Fruit fly (Drosophila melanogaster): ENCODE data around the gene CG7368.

Gene CG7368

dm6 chr3L:11555662-11556460, 41.1 kb upstream of the CG7368 start (continued):
- TF ChIP-seq bowl (GFP tag; IDR thresholded peaks at IDR 0.05) = no peak
- no peak for TF ChIP-seq CG7271 (tag; optimal IDR thresholded peaks at IDR 0.05)
- peak; percentile 56 for TF ChIP-seq CG16815 (GFP tag; optimal IDR thresholded peaks at IDR 0.05)
- TF ChIP-seq CG9215 (GFP tag; IDR thresholded peaks at IDR 0.05) = peak; percentile 29; the same call in 1 of the 2 replicates
- TF ChIP-seq yki (optimal IDR thresholded peaks at IDR 0.05) = no peak
- TF ChIP-seq h (optimal IDR thresholded peaks at IDR 0.05) = no peak
- TF ChIP-seq CG15011 (GFP tag; optimal IDR thresholded peaks at IDR 0.05) = peak; percentile 50
- TF ChIP-seq ken (GFP tag; IDR thresholded peaks at IDR 0.05) = no peak
- TF ChIP-seq CG14710 (tag; optimal IDR thresholded peaks at IDR 0.05) = peak; percentile 86
- TF ChIP-seq CG2889 (GFP tag; IDR thresholded peaks at IDR 0.05) = no peak
- TF ChIP-seq Kr (GFP tag; optimal IDR thresholded peaks at IDR 0.05) = no peak

dm6 chr3L:11556637-11557036, 40.4 kb upstream of the CG7368 start:
- TF ChIP-seq Nf-YA (GFP tag; IDR thresholded peaks at IDR 0.05) (no peak), lilli (GFP tag; optimal IDR thresholded peaks at IDR 0.05) (peak; percentile 24), sens (GFP tag) (no peak), fd64A (GFP tag; optimal IDR thresholded peaks at IDR 0.05) (no peak), org-1 (GFP tag; optimal IDR thresholded peaks at IDR 0.05) (no peak), zfh2 (GFP tag; optimal IDR thresholded peaks at IDR 0.05) (no peak), hkb (optimal IDR thresholded peaks at IDR 0.05) (no peak), hkb (GFP tag; IDR thresholded peaks at IDR 0.05) (no peak), B-H2 (GFP tag; optimal IDR thresholded peaks at IDR 0.05) (no peak), cwo (GFP tag; optimal IDR thresholded peaks at IDR 0.05) (peak; percentile 27), CG18599 (GFP tag; optimal IDR thresholded peaks at IDR 0.05) (peak; percentile 46), Oaz (GFP tag; IDR thresholded peaks at IDR 0.05) (no peak), CG7556 (GFP tag; optimal IDR thresholded peaks at IDR 0.05) (peak; percentile 75), Stat92E (GFP tag; optimal IDR thresholded peaks at IDR 0.05) (no peak), Doc3 (GFP tag; IDR thresholded peaks at IDR 0.05; ENCODE audit: partially characterized antibody) (no peak), sug (tag; optimal IDR thresholded peaks at IDR 0.05) (no peak), nom (GFP tag; optimal IDR thresholded peaks at IDR 0.05) (no peak), Hr51 (GFP tag; optimal IDR thresholded peaks at IDR 0.05) (peak in 1 of 2 experiments; percentile 38), Meics (GFP tag; optimal IDR thresholded peaks at IDR 0.05) (peak; percentile 66), CG14014 (GFP tag; IDR thresholded peaks at IDR 0.05) (0 out of 2 replicates have a peak, but pooled peaks have one; percentile 32), Dll (GFP tag; IDR thresholded peaks at IDR 0.05; ENCODE audit: partially characterized antibody) (no peak), C15 (GFP tag; IDR thresholded peaks at IDR 0.05) (no peak), eyg (GFP tag; optimal IDR thresholded peaks at IDR 0.05) (no peak), az2 (GFP tag; optimal IDR thresholded peaks at IDR 0.05) (peak; percentile 29), Fer3 (tag; optimal IDR thresholded peaks at IDR 0.05) (peak; percentile 30), CG2678 (tag; optimal IDR thresholded peaks at IDR 0.05) (peak; percentile 65), CG2120 (GFP tag; optimal IDR thresholded peaks at IDR 0.05) (peak; percentile 47), Sox102F (GFP tag; optimal IDR thresholded peaks at IDR 0.05) (peak; percentile 30), CG30403 (GFP tag; optimal IDR thresholded peaks at IDR 0.05) (peak; percentile 36), CG7839 (tag; optimal IDR thresholded peaks at IDR 0.05) (peak; percentile 57), Xbp1 (GFP tag; optimal IDR thresholded peaks at IDR 0.05) (peak; percentile 0), maf-S (GFP tag; optimal IDR thresholded peaks at IDR 0.05) (no peak), unpg (GFP tag; optimal IDR thresholded peaks at IDR 0.05) (peak; percentile 5), CG10209 (GFP tag; optimal IDR thresholded peaks at IDR 0.05) (peak; percentile 26), CG12155 (GFP tag; optimal IDR thresholded peaks at IDR 0.05) (peak; percentile 23), Vsx1 (GFP tag; optimal IDR thresholded peaks at IDR 0.05) (peak; percentile 22), Hmr (GFP tag; optimal IDR thresholded peaks at IDR 0.05) (peak; percentile 64), CG17361 (GFP tag; IDR thresholded peaks at IDR 0.05) (peak; percentile 26; the same call in 1 of the 3 replicates)

All from whole organism, embryonic.